Fruit fly (Drosophila melanogaster) whole organism, wandering third instar larva: ENCODE measurements around the gene yellow-f2.

ENCODE experiments used
- CG32264 ChIP-seq: fragments of 200-800 bp; sonication (Bioruptor generic); optimal IDR thresholded peaks from 2 replicates; lab custom pipeline; 2016; ENCODE audit warnings: missing biosample characterization, missing genetic modification characterization
- CG9705 ChIP-seq: fragments of 200-800 bp; sonication (Bioruptor generic); optimal IDR thresholded peaks from 2 replicates; lab custom pipeline; 2018; ENCODE audit warnings: missing biosample characterization, mild to moderate bottlenecking, missing genetic modification characterization
- Dfd ChIP-seq: fragments of >200 bp; optimal IDR thresholded peaks from 2 replicates; lab custom pipeline; 2017; ENCODE audit warnings: missing biosample characterization, missing genetic modification characterization
- Dif ChIP-seq: fragments of 200-275, 200-300 bp; sonication (Bioruptor generic); optimal IDR thresholded peaks from 2 replicates; lab custom pipeline; 2018; ENCODE audit warnings: missing biosample characterization, missing genetic modification characterization; ENCODE audit not compliant: partially characterized antibody
- GATAd ChIP-seq: sonication (Bioruptor generic); optimal IDR thresholded peaks from 2 replicates; lab custom pipeline; 2016; ENCODE audit warnings: missing biosample characterization, missing genetic modification characterization
- HLH106 ChIP-seq: fragments of 200-800 bp; optimal IDR thresholded peaks from 3 replicates; lab custom pipeline; 2019; ENCODE audit warnings: missing biosample characterization, mild to moderate bottlenecking, missing genetic modification characterization, moderate library complexity
- Hnf4 ChIP-seq: fragments of 200-800 bp; sonication (Bioruptor generic); optimal IDR thresholded peaks from 2 replicates; lab custom pipeline; 2016; ENCODE audit warnings: missing biosample characterization, mild to moderate bottlenecking, missing genetic modification characterization
- Hr78 ChIP-seq: fragments of >200 bp; optimal IDR thresholded peaks from 2 replicates; lab custom pipeline; 2017; ENCODE audit warnings: missing biosample characterization, missing genetic modification characterization
- Hr83 ChIP-seq: fragments of 200-300 bp; sonication (Bioruptor generic); optimal IDR thresholded peaks from 2 replicates; lab custom pipeline; 2016; ENCODE audit warnings: missing biosample characterization, mild to moderate bottlenecking, missing genetic modification characterization, moderate library complexity; ENCODE audit not compliant: poor library complexity, severe bottlenecking
- Jra ChIP-seq: sonication (Bioruptor generic); optimal IDR thresholded peaks from 2 replicates; lab custom pipeline; 2016; ENCODE audit warnings: missing biosample characterization, missing genetic modification characterization
- Mio ChIP-seq: sonication (Bioruptor generic); optimal IDR thresholded peaks from 2 replicates; lab custom pipeline; 2016; ENCODE audit warnings: missing biosample characterization, missing genetic modification characterization
- Myc ChIP-seq: fragments of >200 bp; optimal IDR thresholded peaks from 2 replicates; lab custom pipeline; 2017
- N ChIP-seq: fragments of >200 bp; optimal IDR thresholded peaks from 2 replicates; lab custom pipeline; 2018; ENCODE audit warnings: missing biosample characterization, missing external identifiers, missing genetic modification characterization
- OdsH ChIP-seq: fragments of 200-800 bp; sonication (Bioruptor generic); optimal IDR thresholded peaks from 2 replicates; lab custom pipeline; 2016; ENCODE audit warnings: missing biosample characterization, mild to moderate bottlenecking, missing genetic modification characterization
- Sp1 ChIP-seq: fragments of 200-800 bp; sonication (Bioruptor generic); optimal IDR thresholded peaks from 3 replicates; lab custom pipeline; 2019; ENCODE audit warnings: missing biosample characterization, mild to moderate bottlenecking, missing genetic modification characterization, moderate library complexity
- br ChIP-seq: fragments of 200-800 bp; sonication (Bioruptor generic); optimal IDR thresholded peaks from 2 replicates; lab custom pipeline; 2016; ENCODE audit warnings: missing biosample characterization, missing genetic modification characterization
- dl ChIP-seq, 2 experiments: fragments of 175-275, 200-275 bp in 1 of 2; fragments of 200-275 bp in 1 of 2; sonication (Bioruptor generic); optimal IDR thresholded peaks; lab custom pipeline; 2018; ENCODE audit warnings: mild to moderate bottlenecking in 2 of 2, missing biosample characterization in 2 of 2, missing genetic modification characterization in 2 of 2, moderate library complexity in 2 of 2; ENCODE audit not compliant: partially characterized antibody in 2 of 2, insufficient read depth in 1 of 2
- dmrt93B ChIP-seq: fragments of 200-800 bp; sonication (Bioruptor generic); optimal IDR thresholded peaks from 2 replicates; lab custom pipeline; 2018; ENCODE audit warnings: missing biosample characterization, mild to moderate bottlenecking, missing genetic modification characterization
- dsf ChIP-seq: sonication (Bioruptor generic); optimal IDR thresholded peaks from 2 replicates; lab custom pipeline; 2016; ENCODE audit warnings: missing biosample characterization, missing genetic modification characterization, borderline replicate concordance
- ey ChIP-seq: fragments of 200-800 bp; sonication (Bioruptor generic); optimal IDR thresholded peaks from 2 replicates; lab custom pipeline; 2016; ENCODE audit warnings: missing biosample characterization, missing genetic modification characterization
- foxo ChIP-seq, 2 experiments: fragments of 200-800 bp; sonication (Bioruptor generic); optimal IDR thresholded peaks; 2 replicates in 1 of 2; 3 replicates in 1 of 2; lab custom pipeline; 2016 to 2017; ENCODE audit warnings: missing biosample characterization in 2 of 2, missing genetic modification characterization in 2 of 2
- fru ChIP-seq: fragments of 200-800 bp; sonication (Bioruptor generic); optimal IDR thresholded peaks from 3 replicates; lab custom pipeline; 2016; ENCODE audit warnings: missing biosample characterization, mild to moderate bottlenecking, missing genetic modification characterization
- h ChIP-seq: fragments of 200-800 bp; sonication (Bioruptor generic); optimal IDR thresholded peaks from 3 replicates; lab custom pipeline; 2016; ENCODE audit warnings: missing biosample characterization, mild to moderate bottlenecking, missing genetic modification characterization
- jim ChIP-seq: fragments of 175-275, 200-325 bp; sonication (Bioruptor generic); optimal IDR thresholded peaks from 2 replicates; lab custom pipeline; 2016; ENCODE audit warnings: missing biosample characterization, mild to moderate bottlenecking, missing genetic modification characterization
- lola ChIP-seq: fragments of >200 bp; optimal IDR thresholded peaks from 2 replicates; lab custom pipeline; 2017; ENCODE audit warnings: missing biosample characterization, missing genetic modification characterization
- psq ChIP-seq: fragments of 200-800 bp; sonication (Bioruptor generic); optimal IDR thresholded peaks from 3 replicates; lab custom pipeline; 2017; ENCODE audit warnings: missing biosample characterization, mild to moderate bottlenecking, missing genetic modification characterization, moderate library complexity
- rgr ChIP-seq: fragments of 200-800 bp; sonication (Bioruptor generic); optimal IDR thresholded peaks from 3 replicates; lab custom pipeline; 2016; ENCODE audit warnings: missing biosample characterization, mild to moderate bottlenecking, missing genetic modification characterization
- sage ChIP-seq: fragments of 200-800 bp; sonication (Bioruptor generic); optimal IDR thresholded peaks from 2 replicates; lab custom pipeline; 2016; ENCODE audit warnings: missing biosample characterization, mild to moderate bottlenecking, missing genetic modification characterization
- sv ChIP-seq: fragments of 200-800 bp; sonication (Bioruptor generic); optimal IDR thresholded peaks from 3 replicates; lab custom pipeline; 2016; ENCODE audit warnings: missing biosample characterization, missing genetic modification characterization
- tai ChIP-seq: sonication (Bioruptor generic); optimal IDR thresholded peaks from 2 replicates; lab custom pipeline; 2016; ENCODE audit warnings: missing biosample characterization, missing genetic modification characterization
- usp ChIP-seq: fragments of >200 bp; optimal IDR thresholded peaks from 2 replicates; lab custom pipeline; 2017; ENCODE audit warnings: missing biosample characterization, missing genetic modification characterization
- woc ChIP-seq: sonication (Bioruptor generic); optimal IDR thresholded peaks from 2 replicates; lab custom pipeline; 2016; ENCODE audit warnings: missing biosample characterization, mild to moderate bottlenecking, missing genetic modification characterization

The yellow-f2 gene

DNA sequence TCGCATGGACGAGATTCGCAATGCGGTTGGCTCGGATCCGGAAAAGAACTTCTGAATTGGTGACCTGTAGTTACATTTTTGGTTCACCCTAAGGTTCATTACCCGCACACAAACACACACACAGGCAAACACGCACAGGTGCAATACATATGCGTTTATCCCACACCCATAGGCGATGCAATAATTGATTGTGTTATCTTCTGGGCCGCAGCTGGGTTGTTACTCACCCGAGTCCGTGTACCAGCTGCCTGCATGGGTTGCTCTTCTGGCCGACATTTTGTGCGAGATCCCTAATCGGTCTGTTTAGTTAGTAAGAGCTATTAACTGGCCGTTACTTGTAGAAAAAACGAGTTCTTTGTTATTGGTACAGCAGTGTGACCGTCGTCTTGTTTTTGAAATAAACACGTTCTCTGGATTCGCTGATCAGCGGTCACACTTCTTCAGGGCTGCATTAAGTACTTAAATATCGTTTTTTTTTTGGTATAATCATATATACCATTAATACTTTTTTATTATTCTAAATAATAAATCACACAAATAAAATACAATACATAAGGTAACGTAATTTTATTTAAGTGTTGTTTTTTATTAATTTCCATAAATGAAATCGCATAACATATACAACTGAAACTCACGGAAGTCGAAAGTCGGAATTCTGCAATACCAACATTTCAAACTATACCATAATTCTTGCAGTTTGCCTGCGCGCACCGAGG, 16.1 kb upstream of the yellow-f2 start, which contains the start of gene CG8031:
CG8031 (minus strand) TSS at position 406 of the 716 bp plus-strand sequence.
- TF ChIP-seq Dif (GFP tag; lab: Kevin White, UChicago), result peak; percentile 4
- TF ChIP-seq OdsH (GFP tag; lab: Kevin White, UChicago), result no peak
- no peak for TF ChIP-seq CG32264 (GFP tag; lab: Kevin White, UChicago)
- no peak for TF ChIP-seq dl (GFP tag; optimal IDR thresholded peaks at IDR 0.05; lab: Kevin White, UChicago; ENCODE audit: insufficient read depth in 1 of 2, partially characterized antibody in 2 of 2)
- TF ChIP-seq Hr83 (GFP tag; lab: Kevin White, UChicago), result no peak
- TF ChIP-seq Sp1 (GFP tag; lab: Kevin White, UChicago), result no peak
- TF ChIP-seq rgr (GFP tag; lab: Kevin White, UChicago), result no peak
- no peak for TF ChIP-seq tai (GFP tag; lab: Kevin White, UChicago)
- TF ChIP-seq Myc (lab: Kevin White, UChicago), result no peak
- no peak for TF ChIP-seq dsf (GFP tag; lab: Kevin White, UChicago)
- no peak for TF ChIP-seq h (GFP tag; lab: Kevin White, UChicago)
- TF ChIP-seq sage (GFP tag; lab: Kevin White, UChicago), result no peak
- no peak for TF ChIP-seq Jra (GFP tag; lab: Kevin White, UChicago)
- no peak for TF ChIP-seq br (GFP tag; lab: Kevin White, UChicago)
- TF ChIP-seq Hr78 (GFP tag; lab: Kevin White, UChicago), result no peak
- TF ChIP-seq N (GFP tag; lab: Kevin White, UChicago), result peak; percentile 45
- no peak for TF ChIP-seq GATAd (GFP tag; lab: Kevin White, UChicago)
- no peak for TF ChIP-seq jim
- no peak for TF ChIP-seq Mio (GFP tag; lab: Kevin White, UChicago)
- peak; percentile 88 for TF ChIP-seq fru (GFP tag; lab: Kevin White, UChicago)
- no peak for TF ChIP-seq Dfd (GFP tag; lab: Kevin White, UChicago)
- TF ChIP-seq Hnf4 (GFP tag; lab: Kevin White, UChicago), result no peak
- TF ChIP-seq HLH106, result no peak
- TF ChIP-seq, all 38 proteins: peak for 3

dm6 chr3R:13009595-13009994, 14.6 kb upstream of the yellow-f2 start, which contains the start of gene CG11656:
TSS of gene CG11656 (plus strand) at chr3R:13009895.
- no peak for TF ChIP-seq lola (GFP tag; lab: Kevin White, UChicago)
- no peak for TF ChIP-seq OdsH (GFP tag; lab: Kevin White, UChicago)
- TF ChIP-seq woc (GFP tag; lab: Kevin White, UChicago), result no peak
- TF ChIP-seq dsf (GFP tag; lab: Kevin White, UChicago), result no peak
- no peak for TF ChIP-seq sage (GFP tag; lab: Kevin White, UChicago)
- TF ChIP-seq Dfd (GFP tag; lab: Kevin White, UChicago), result no peak
- TF ChIP-seq foxo (GFP tag; optimal IDR thresholded peaks at IDR 0.05; lab: Kevin White, UChicago), result no peak
- no peak for TF ChIP-seq sv (GFP tag; lab: Kevin White, UChicago)
- no peak for TF ChIP-seq CG9705 (GFP tag; lab: Kevin White, UChicago)

- TF ChIP-seq Dfd (GFP tag; lab: Kevin White, UChicago), result no peak
- TF ChIP-seq CG9705 (GFP tag; lab: Kevin White, UChicago), result no peak
- no peak for TF ChIP-seq fru (GFP tag; lab: Kevin White, UChicago)
- no peak for TF ChIP-seq OdsH (GFP tag; lab: Kevin White, UChicago)
- TF ChIP-seq psq (GFP tag; lab: Kevin White, UChicago), result no peak
- TF ChIP-seq usp, result no peak
- TF ChIP-seq N (GFP tag; lab: Kevin White, UChicago), result no peak
- no peak for TF ChIP-seq dl (GFP tag; optimal IDR thresholded peaks at IDR 0.05; lab: Kevin White, UChicago; ENCODE audit: insufficient read depth in 1 of 2, partially characterized antibody in 2 of 2)
- no peak for TF ChIP-seq rgr (GFP tag; lab: Kevin White, UChicago)
- no peak for TF ChIP-seq dsf (GFP tag; lab: Kevin White, UChicago)
- no peak for TF ChIP-seq Hr78 (GFP tag; lab: Kevin White, UChicago)
- no peak for TF ChIP-seq ey (GFP tag; lab: Kevin White, UChicago)
- TF ChIP-seq dmrt93B (GFP tag; lab: Kevin White, UChicago), result no peak
- no peak for TF ChIP-seq sv (GFP tag; lab: Kevin White, UChicago)
Measured at dm6 chr3R:12998234-12998591, 3.3 kb upstream of the yellow-f2 start.
